Fruit fly (Drosophila melanogaster): ENCODE measurements around the gene CG4849.

CG4849 gene

DNA sequence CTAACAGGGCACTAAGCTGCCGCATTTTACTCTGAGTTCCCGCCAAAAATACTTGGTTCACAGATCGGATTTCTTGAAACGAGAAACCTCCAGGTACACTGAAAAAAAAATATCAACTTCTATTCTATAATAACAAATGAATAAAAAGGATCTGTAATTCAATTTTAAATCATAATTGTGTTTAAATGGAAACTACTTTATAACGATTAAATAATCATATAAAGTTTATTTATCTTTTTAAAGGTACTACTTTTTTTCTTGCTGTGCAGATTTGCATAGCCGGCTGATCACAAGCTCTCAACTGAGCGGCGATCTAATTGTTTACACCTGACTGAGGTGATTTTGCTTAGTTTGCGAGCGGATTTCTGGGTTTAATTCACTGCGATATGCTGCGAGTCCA, 24.1 kb downstream of the CG4849 start (continued):
- TF ChIP-seq CG2889 (GFP tag; IDR thresholded peaks at IDR 0.05) (peak; percentile 62; the same call in 2 of the 3 replicates), sima (GFP tag; optimal IDR thresholded peaks at IDR 0.05) (no peak), Doc3 (GFP tag; IDR thresholded peaks at IDR 0.05; ENCODE audit: partially characterized antibody) (no peak), Chrac-16 (GFP tag; optimal IDR thresholded peaks at IDR 0.05) (peak; percentile 53), gt (GFP tag; IDR thresholded peaks at IDR 0.05) (no peak), CG6683 (GFP tag; optimal IDR thresholded peaks at IDR 0.05) (peak; percentile 52), D19A (tag; optimal IDR thresholded peaks at IDR 0.05) (peak; percentile 51), Sox100B (GFP tag; optimal IDR thresholded peaks at IDR 0.05) (peak; percentile 49), chif (GFP tag; optimal IDR thresholded peaks at IDR 0.05) (peak in 1 of 2 experiments; percentile 7), CG11695 (GFP tag; IDR thresholded peaks at IDR 0.05) (peak; percentile 74; the same call in 2 of the 3 replicates), zen2 (GFP tag; IDR thresholded peaks at IDR 0.05; ENCODE audit: partially characterized antibody) (no peak), CG18011 (GFP tag; optimal IDR thresholded peaks at IDR 0.05) (peak; percentile 57), B-H1 (GFP tag; IDR thresholded peaks at IDR 0.05) (peak; percentile 17; the same call in 2 of the 3 replicates), mam (GFP tag; optimal IDR thresholded peaks at IDR 0.05) (no peak), CG12104 (GFP tag; optimal IDR thresholded peaks at IDR 0.05) (peak; percentile 62), Oaz (GFP tag; IDR thresholded peaks at IDR 0.05) (peak; percentile 51), Dip2 (GFP tag; IDR thresholded peaks at IDR 0.05) (no peak), Awh (GFP tag; IDR thresholded peaks at IDR 0.05) (peak; percentile 38; the same call in 1 of the 2 replicates), ap (GFP tag; IDR thresholded peaks at IDR 0.05) (peak; percentile 64), CG10462 (GFP tag; optimal IDR thresholded peaks at IDR 0.05) (peak; percentile 2), kni (GFP tag; optimal IDR thresholded peaks at IDR 0.05) (no peak), CG9727 (GFP tag; optimal IDR thresholded peaks at IDR 0.05) (peak; percentile 62), CG15269 (tag; optimal IDR thresholded peaks at IDR 0.05) (peak; percentile 81), Gsc (GFP tag; IDR thresholded peaks at IDR 0.05) (no peak), ara (GFP tag; IDR thresholded peaks at IDR 0.05) (peak; percentile 32; the same call in 1 of the 2 replicates), nom (GFP tag; optimal IDR thresholded peaks at IDR 0.05) (no peak), CG7839 (tag; optimal IDR thresholded peaks at IDR 0.05) (peak; percentile 83), ranshi (GFP tag; IDR thresholded peaks at IDR 0.05) (peak; percentile 75), run (tag; optimal IDR thresholded peaks at IDR 0.05) (no peak), CG17612 (GFP tag; IDR thresholded peaks at IDR 0.05) (peak; percentile 54), CG4328 (GFP tag; optimal IDR thresholded peaks at IDR 0.05) (no peak), CG17328 (GFP tag; IDR thresholded peaks at IDR 0.05) (peak; percentile 71), gsb (GFP tag; IDR thresholded peaks at IDR 0.05) (peak; percentile 50), HmgZ (tag; optimal IDR thresholded peaks at IDR 0.05) (no peak), TFAM (GFP tag; optimal IDR thresholded peaks at IDR 0.05) (no peak), vnd (GFP tag; IDR thresholded peaks at IDR 0.05; ENCODE audit: partially characterized antibody) (no peak), Dek (tag; optimal IDR thresholded peaks at IDR 0.05) (peak; percentile 72), bsh (GFP tag; optimal IDR thresholded peaks at IDR 0.05) (peak in 1 of 2 experiments; percentile 74), NK7.1 (GFP tag; optimal IDR thresholded peaks at IDR 0.05) (no peak), her (GFP tag; optimal IDR thresholded peaks at IDR 0.05) (no peak), repo (GFP tag; optimal IDR thresholded peaks at IDR 0.05) (no peak), Xrp1 (GFP tag; IDR thresholded peaks at IDR 0.05) (peak; percentile 72), HLHmδ (GFP tag; optimal IDR thresholded peaks at IDR 0.05) (no peak), fd3F (GFP tag; optimal IDR thresholded peaks at IDR 0.05) (peak; percentile 52), CG8290 (GFP tag; optimal IDR thresholded peaks at IDR 0.05) (no peak), CG8290 (tag; optimal IDR thresholded peaks at IDR 0.05) (no peak), CG14050 (GFP tag; IDR thresholded peaks at IDR 0.05) (no peak; the same call in 2 of the 3 replicates), Dfd (GFP tag; optimal IDR thresholded peaks at IDR 0.05) (no peak), CG34376 (GFP tag; optimal IDR thresholded peaks at IDR 0.05) (no peak), Tbp (GFP tag; optimal IDR thresholded peaks at IDR 0.05) (no peak), CG18599 (GFP tag; optimal IDR thresholded peaks at IDR 0.05) (peak; percentile 44)
